Fruit fly (Drosophila melanogaster) whole organism, embryonic: ENCODE measurements around the gene Lipt2.
A peak's percentile ranks its signal among the peaks of the same experiment; 100 is the strongest.

Source experiments
- Ada2b ChIP-seq: fragments of 200-800 bp; sonication (Bioruptor generic); IDR thresholded peaks from 2 replicates; pipeline ENCODE4 v1.3.6; 2022; ENCODE audit warnings: missing biosample characterization, missing genetic modification characterization
- BEAF-32 ChIP-seq: fragments of 200-800 bp; sonication (Bioruptor generic); optimal IDR thresholded peaks from 3 replicates; lab custom pipeline; 2017; ENCODE audit warnings: missing biosample characterization, missing genetic modification characterization, mild to moderate bottlenecking, moderate library complexity, missing genetic modification reagents
- Bgb ChIP-seq: fragments of 200-800 bp; sonication (Bioruptor generic); IDR thresholded peaks from 2 replicates; pipeline ENCODE4 v1.3.6; 2022; ENCODE audit warnings: missing biosample characterization, missing genetic modification characterization; ENCODE audit not compliant: partially characterized antibody
- Blimp-1 ChIP-seq: fragments of 200-800 bp; sonication (Bioruptor generic); optimal IDR thresholded peaks from 3 replicates; lab custom pipeline; 2018; ENCODE audit warnings: missing biosample characterization, missing genetic modification characterization, mild to moderate bottlenecking, moderate library complexity, missing genetic modification reagents
- CG10543 ChIP-seq: fragments of 200-800 bp; sonication (Bioruptor generic); optimal IDR thresholded peaks from 3 replicates; lab custom pipeline; 2017; ENCODE audit warnings: missing biosample characterization, mild to moderate bottlenecking, missing genetic modification characterization, moderate library complexity
- CG11456 ChIP-seq: fragments of 200-800 bp; sonication (Bioruptor generic); IDR thresholded peaks from 3 replicates; pipeline ENCODE4 v1.3.6; 2022; ENCODE audit warnings: missing biosample characterization, missing genetic modification characterization
- CG11504 ChIP-seq: fragments of 200-800 bp; sonication (Bioruptor generic); optimal IDR thresholded peaks from 3 replicates; lab custom pipeline; 2019; ENCODE audit warnings: missing biosample characterization, mild to moderate bottlenecking, missing genetic modification characterization, moderate library complexity
- CG11695 ChIP-seq: fragments of 200-800 bp; sonication (Bioruptor generic); IDR thresholded peaks from 3 replicates; pipeline ENCODE4 v1.3.6; 2022; ENCODE audit warnings: missing biosample characterization, missing genetic modification characterization
- CG12769 ChIP-seq: fragments of 200-800 bp; sonication (Bioruptor generic); optimal IDR thresholded peaks from 2 replicates; lab custom pipeline; 2019; ENCODE audit warnings: missing biosample characterization, mild to moderate bottlenecking, missing genetic modification characterization, moderate library complexity
- CG15514 ChIP-seq: fragments of 200-800 bp; sonication (Bioruptor generic); optimal IDR thresholded peaks from 3 replicates; lab custom pipeline; 2017; ENCODE audit warnings: missing biosample characterization, missing genetic modification characterization, mild to moderate bottlenecking, moderate library complexity, missing genetic modification reagents
- CG15601 ChIP-seq: fragments of 200-800 bp; sonication (Bioruptor generic); optimal IDR thresholded peaks from 3 replicates; lab custom pipeline; 2019; ENCODE audit warnings: missing biosample characterization, mild to moderate bottlenecking, missing genetic modification characterization, moderate library complexity
- CG1602 ChIP-seq: fragments of 200-800 bp; sonication (Bioruptor generic); optimal IDR thresholded peaks from 3 replicates; lab custom pipeline; 2016; ENCODE audit warnings: missing biosample characterization, missing genetic modification characterization
- CG17359 ChIP-seq: fragments of 200-800 bp; sonication (Bioruptor generic); optimal IDR thresholded peaks from 3 replicates; lab custom pipeline; 2018; ENCODE audit warnings: missing biosample characterization, mild to moderate bottlenecking, missing genetic modification characterization, moderate library complexity
- CG1832 ChIP-seq: fragments of 200-800 bp; sonication (Bioruptor generic); optimal IDR thresholded peaks from 2 replicates; lab custom pipeline; 2017; ENCODE audit warnings: missing biosample characterization, mild to moderate bottlenecking, missing genetic modification characterization, inconsistent platforms
- CG3163 ChIP-seq: fragments of 200-800 bp; sonication (Bioruptor generic); optimal IDR thresholded peaks from 3 replicates; lab custom pipeline; 2016; ENCODE audit warnings: missing biosample characterization, missing genetic modification characterization
- CG42726 ChIP-seq: fragments of 200-800 bp; sonication (Bioruptor generic); IDR thresholded peaks from 2 replicates; pipeline ENCODE4 v1.3.6; 2022; ENCODE audit warnings: missing biosample characterization, missing genetic modification characterization; ENCODE audit not compliant: partially characterized antibody
- CG4424 ChIP-seq: fragments of 200-800 bp; sonication (Bioruptor generic); optimal IDR thresholded peaks from 3 replicates; lab custom pipeline; 2016; ENCODE audit warnings: missing biosample characterization, missing genetic modification characterization
- CG4730 ChIP-seq: fragments of 200-800 bp; sonication (Bioruptor generic); IDR thresholded peaks from 2 replicates; pipeline ENCODE4 v1.3.6; 2022; ENCODE audit warnings: missing biosample characterization, missing genetic modification characterization
- CG5180 ChIP-seq: fragments of 200-800 bp; sonication (Bioruptor generic); optimal IDR thresholded peaks from 3 replicates; lab custom pipeline; 2017; ENCODE audit warnings: missing biosample characterization, missing genetic modification characterization, mild to moderate bottlenecking, moderate library complexity, missing genetic modification reagents
- CG6689 ChIP-seq: fragments of 200-800 bp; sonication (Bioruptor generic); IDR thresholded peaks from 2 replicates; pipeline ENCODE4 v1.3.6; 2022; ENCODE audit warnings: missing biosample characterization, missing genetic modification characterization
- CG6765 ChIP-seq: fragments of 200-800 bp; sonication (Bioruptor generic); optimal IDR thresholded peaks from 3 replicates; lab custom pipeline; 2017; ENCODE audit warnings: missing biosample characterization, mild to moderate bottlenecking, missing genetic modification characterization
- CG8290 ChIP-seq, 3 experiments: fragments of 200-800 bp; sonication (Bioruptor generic); optimal IDR thresholded peaks; 2 replicates each; lab custom pipeline; 2016 to 2019; ENCODE audit warnings: missing biosample characterization in 3 of 3, missing genetic modification characterization in 3 of 3, mild to moderate bottlenecking in 2 of 3, moderate library complexity in 1 of 3
- Dfd ChIP-seq, 2 experiments: fragments of >200 bp; optimal IDR thresholded peaks; 2 replicates each; lab custom pipeline; 2017; ENCODE audit warnings: missing biosample characterization in 2 of 2, missing genetic modification characterization in 2 of 2
- H15 ChIP-seq: fragments of 200-800 bp; sonication (Bioruptor generic); IDR thresholded peaks from 3 replicates; pipeline ENCODE4 v1.3.6; 2022; ENCODE audit warnings: missing biosample characterization, missing genetic modification characterization
- Hmx ChIP-seq: fragments of 200-800 bp; sonication (Bioruptor generic); optimal IDR thresholded peaks from 2 replicates; lab custom pipeline; 2016; ENCODE audit warnings: missing biosample characterization, missing genetic modification characterization
- Mes4 ChIP-seq: fragments of 200-800 bp; sonication (Bioruptor generic); optimal IDR thresholded peaks from 2 replicates; lab custom pipeline; 2016; ENCODE audit warnings: missing biosample characterization, missing genetic modification characterization
- Myb ChIP-seq: fragments of 200-800 bp; sonication (Bioruptor generic); optimal IDR thresholded peaks from 2 replicates; lab custom pipeline; 2016; ENCODE audit warnings: missing biosample characterization, missing genetic modification characterization
- Pdp1 ChIP-seq, 2 experiments: fragments of 200-800 bp; sonication (Bioruptor generic); optimal IDR thresholded peaks; 3 replicates each; lab custom pipeline; 2016; ENCODE audit warnings: missing biosample characterization in 2 of 2, missing genetic modification characterization in 2 of 2, mild to moderate bottlenecking in 1 of 2, moderate library complexity in 1 of 2
- Trl ChIP-seq, 3 experiments: fragments of >200 bp in 2 of 3; fragments of 200-800 bp in 1 of 3; sonication (Bioruptor generic) in 1 of 3; optimal IDR thresholded peaks; 2 replicates in 1 of 3; 3 replicates in 2 of 3; lab custom pipeline; 2016 to 2017; ENCODE audit warnings: missing biosample characterization in 1 of 3, missing genetic modification characterization in 1 of 3
- amos ChIP-seq: fragments of 200-800 bp; sonication (Bioruptor generic); IDR thresholded peaks from 2 replicates; pipeline ENCODE4 v1.3.6; 2022; ENCODE audit warnings: missing biosample characterization, missing genetic modification characterization; ENCODE audit not compliant: partially characterized antibody
- cg ChIP-seq: fragments of 200-800 bp; sonication (Bioruptor generic); optimal IDR thresholded peaks from 3 replicates; lab custom pipeline; 2019; ENCODE audit warnings: missing biosample characterization, mild to moderate bottlenecking, missing genetic modification characterization, moderate library complexity
- dmrt99B ChIP-seq: fragments of 200-800 bp; sonication (Bioruptor generic); optimal IDR thresholded peaks from 2 replicates; lab custom pipeline; 2018; ENCODE audit warnings: missing biosample characterization, mild to moderate bottlenecking, missing genetic modification characterization, moderate library complexity
- dpn ChIP-seq, 2 experiments: fragments of 200-800 bp; sonication (Bioruptor generic); optimal IDR thresholded peaks; 3 replicates each; lab custom pipeline; 2016; ENCODE audit warnings: missing biosample characterization in 2 of 2, missing genetic modification characterization in 2 of 2
- gfzf ChIP-seq: fragments of 200-800 bp; sonication (Bioruptor generic); optimal IDR thresholded peaks from 2 replicates; lab custom pipeline; 2016; ENCODE audit warnings: missing biosample characterization, mild to moderate bottlenecking, missing genetic modification characterization, moderate library complexity
- hb ChIP-seq: fragments of 200-800 bp; sonication (Bioruptor generic); IDR thresholded peaks from 3 replicates; pipeline ENCODE4 v1.3.6; 2022; ENCODE audit warnings: missing biosample characterization, missing genetic modification characterization; ENCODE audit not compliant: partially characterized antibody
- hkb ChIP-seq, 2 experiments: fragments of 200-800 bp in 1 of 2; fragments of >200 bp in 1 of 2; sonication (Bioruptor generic) in 1 of 2; IDR thresholded peaks in 1 of 2; optimal IDR thresholded peaks in 1 of 2; 2 replicates each; pipeline versions ENCODE4 v1.3.6 to Lab custom; 2017 to 2022; ENCODE audit warnings: missing biosample characterization in 1 of 2, missing genetic modification characterization in 1 of 2
- insv ChIP-seq, 2 experiments: fragments of 200-800 bp; sonication (Bioruptor generic); optimal IDR thresholded peaks; 3 replicates each; lab custom pipeline; 2016 to 2018; ENCODE audit warnings: missing biosample characterization in 2 of 2, missing genetic modification characterization in 2 of 2
- inv ChIP-seq: fragments of 200-800 bp; sonication (Bioruptor generic); IDR thresholded peaks from 2 replicates; pipeline ENCODE4 v1.3.6; 2022; ENCODE audit warnings: missing biosample characterization, missing genetic modification characterization; ENCODE audit not compliant: partially characterized antibody
- knrl ChIP-seq: fragments of 200-800 bp; sonication (Bioruptor generic); IDR thresholded peaks from 3 replicates; pipeline ENCODE4 v1.3.6; 2022; ENCODE audit warnings: missing biosample characterization, missing genetic modification characterization; ENCODE audit not compliant: partially characterized antibody
- mam ChIP-seq: fragments of 200-800 bp; sonication (Bioruptor generic); optimal IDR thresholded peaks from 3 replicates; lab custom pipeline; 2016; ENCODE audit warnings: missing biosample characterization, missing genetic modification characterization
- nerfin-1 ChIP-seq: fragments of 200-800 bp; sonication (Bioruptor generic); optimal IDR thresholded peaks from 3 replicates; lab custom pipeline; 2019; ENCODE audit warnings: missing biosample characterization, mild to moderate bottlenecking, missing genetic modification characterization, moderate library complexity
- phol ChIP-seq: fragments of 200-800 bp; sonication (Bioruptor generic); optimal IDR thresholded peaks from 3 replicates; lab custom pipeline; 2018; ENCODE audit warnings: missing biosample characterization, mild to moderate bottlenecking, missing genetic modification characterization, moderate library complexity
- pzg ChIP-seq: fragments of 200-800 bp; sonication (Bioruptor generic); optimal IDR thresholded peaks from 3 replicates; lab custom pipeline; 2018; ENCODE audit warnings: missing biosample characterization, mild to moderate bottlenecking, missing genetic modification characterization, moderate library complexity
- sens ChIP-seq: fragments of 200-800 bp; sonication (Bioruptor generic); peaks from one replicate; lab custom pipeline; 2016; ENCODE audit warnings: missing biosample characterization, missing genetic modification characterization
- sna ChIP-seq: fragments of 200-800 bp; sonication (Bioruptor generic); IDR thresholded peaks from 2 replicates; pipeline ENCODE4 v1.3.6; 2022; ENCODE audit warnings: missing biosample characterization, missing genetic modification characterization; ENCODE audit not compliant: partially characterized antibody
- tin ChIP-seq: fragments of 200-800 bp; sonication (Bioruptor generic); optimal IDR thresholded peaks from 3 replicates; lab custom pipeline; 2016; ENCODE audit warnings: missing biosample characterization, missing genetic modification characterization
- toy ChIP-seq: fragments of 200-800 bp; sonication (Bioruptor generic); IDR thresholded peaks from 2 replicates; pipeline ENCODE4 v1.3.6; 2022; ENCODE audit warnings: missing biosample characterization, missing genetic modification characterization

Gene Lipt2

DNA sequence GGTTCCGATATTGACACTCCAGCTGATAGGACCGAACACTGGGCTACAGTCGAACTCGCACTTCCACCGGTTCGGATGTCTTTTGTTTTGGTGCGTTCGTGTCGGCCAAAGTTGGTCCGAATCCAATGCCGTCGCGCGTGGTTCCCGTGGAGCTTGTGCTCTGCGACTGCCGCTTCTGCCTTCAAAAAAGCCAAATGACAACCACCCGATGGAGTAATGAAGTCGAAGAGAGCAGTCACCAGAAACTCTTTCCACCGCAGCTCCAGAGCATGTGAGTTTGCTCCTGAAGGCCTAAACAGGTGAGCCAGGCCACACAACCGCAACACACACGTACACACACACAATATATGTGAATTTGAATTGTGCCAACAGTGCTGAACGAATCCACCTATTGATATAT is 43.0 kb downstream of the Lipt2 start, which contains the start of gene CG34112 (continued):
- TF ChIP-seq Blimp-1 (GFP tag; lab: Kevin White, UChicago) = no peak
- peak; percentile 83 for TF ChIP-seq CG5180 (GFP tag; lab: Kevin White, UChicago)
- no peak for TF ChIP-seq hkb (optimal IDR thresholded peaks at IDR 0.05; lab: Kevin White, UChicago)
- TF ChIP-seq hkb (GFP tag; IDR thresholded peaks at IDR 0.05; lab: Robert Waterston, UW) = 0 out of 2 replicates have a peak, but pooled peaks have one; percentile 13
- no peak for TF ChIP-seq Dfd (GFP tag; optimal IDR thresholded peaks at IDR 0.05; lab: Kevin White, UChicago)
- TF ChIP-seq CG11504 (tag; lab: Kevin White, UChicago) = no peak
- TF ChIP-seq CG8290 (GFP tag; optimal IDR thresholded peaks at IDR 0.05; lab: Kevin White, UChicago) = no peak
- TF ChIP-seq CG8290 (tag; optimal IDR thresholded peaks at IDR 0.05; lab: Kevin White, UChicago) = peak in 1 of 2 experiments; percentile 33
- no peak for TF ChIP-seq CG42726
- TF ChIP-seq CG10543 (GFP tag; lab: Kevin White, UChicago) = no peak
- peak; percentile 1 for TF ChIP-seq CG17359 (tag; lab: Kevin White, UChicago)
- TF ChIP-seq Hmx = no peak
- peak; percentile 88 for TF ChIP-seq CG12769 (tag; lab: Kevin White, UChicago)
- peak; percentile 24 for TF ChIP-seq CG15514 (GFP tag; lab: Kevin White, UChicago)
- no peak for TF ChIP-seq Mes4
- no peak for TF ChIP-seq Ada2b (GFP tag; lab: Robert Waterston, UW)
- TF ChIP-seq CG3163 (GFP tag; lab: Kevin White, UChicago) = peak; percentile 17
- TF ChIP-seq Pdp1 (GFP tag; optimal IDR thresholded peaks at IDR 0.05; lab: Kevin White, UChicago) = no peak
- no peak for TF ChIP-seq CG1832
- peak; percentile 32 for TF ChIP-seq cg (GFP tag; lab: Kevin White, UChicago)
- TF ChIP-seq insv (GFP tag; optimal IDR thresholded peaks at IDR 0.05; lab: Kevin White, UChicago) = no peak
- TF ChIP-seq CG4730 (GFP tag; lab: Robert Waterston, UW) = no peak
- TF ChIP-seq dmrt99B (tag; lab: Kevin White, UChicago) = no peak
- peak in 1 of 2 experiments; percentile 6 for TF ChIP-seq Trl (optimal IDR thresholded peaks at IDR 0.05; lab: Kevin White, UChicago)
- TF ChIP-seq Trl (GFP tag; optimal IDR thresholded peaks at IDR 0.05; lab: Kevin White, UChicago) = no peak
- TF ChIP-seq dpn (GFP tag; optimal IDR thresholded peaks at IDR 0.05; lab: Kevin White, UChicago) = no peak

DNA sequence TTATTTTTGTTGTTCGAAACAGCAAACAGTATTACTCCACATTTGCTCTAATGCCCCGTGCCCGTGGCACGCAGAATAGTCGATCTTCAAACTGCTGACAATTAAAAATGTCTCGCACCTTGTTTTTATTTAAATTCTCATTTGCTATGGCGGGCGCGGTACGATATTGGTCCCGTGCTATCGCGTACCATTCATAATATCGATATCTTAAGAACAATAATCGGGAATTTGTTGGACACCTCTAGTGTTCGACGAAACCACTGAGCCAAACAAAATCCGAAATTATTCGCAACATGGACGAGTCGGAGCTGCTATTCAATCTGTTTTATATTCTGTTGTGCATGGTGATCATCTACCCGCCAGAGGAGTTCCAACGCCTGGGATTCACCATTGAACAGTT is 47.0 kb downstream of the Lipt2 start, which contains the start of gene CG14646:
TSS of gene CG14646 (plus strand) at position 234 of the 400 bp plus-strand sequence.
- no peak for TF ChIP-seq CG15601 (tag; lab: Kevin White, UChicago)
- peak; percentile 79 for TF ChIP-seq CG5180 (GFP tag; lab: Kevin White, UChicago)
- no peak for TF ChIP-seq toy (GFP tag; lab: Robert Waterston, UW)
- TF ChIP-seq CG1602 = no peak
- no peak for TF ChIP-seq CG6765 (GFP tag; lab: Kevin White, UChicago)
- TF ChIP-seq mam (GFP tag; lab: Kevin White, UChicago) = no peak
- TF ChIP-seq amos (GFP tag; lab: Robert Waterston, UW) = peak; percentile 92
- no peak for TF ChIP-seq CG6689 (GFP tag; lab: Robert Waterston, UW)
- TF ChIP-seq knrl = peak; percentile 73; the same call in 2 of the 3 replicates
- TF ChIP-seq pzg (GFP tag; lab: Kevin White, UChicago) = peak; percentile 69
- no peak for TF ChIP-seq H15
- TF ChIP-seq BEAF-32 = peak; percentile 84
- TF ChIP-seq sna = peak; percentile 78
- TF ChIP-seq hb (GFP tag; lab: Robert Waterston, UW) = peak; percentile 78
- peak; percentile 13 for TF ChIP-seq sens (GFP tag; lab: Kevin White, UChicago)
- peak; percentile 65 for TF ChIP-seq inv
- TF ChIP-seq Myb (GFP tag; lab: Kevin White, UChicago) = peak; percentile 15
- TF ChIP-seq CG4424 (GFP tag; lab: Kevin White, UChicago) = no peak
- peak; percentile 5 for TF ChIP-seq gfzf (GFP tag; lab: Kevin White, UChicago)
- peak; percentile 80 for TF ChIP-seq CG11695 (GFP tag; lab: Robert Waterston, UW)
- TF ChIP-seq tin (GFP tag; lab: Kevin White, UChicago) = no peak
- TF ChIP-seq nerfin-1 (tag; lab: Kevin White, UChicago) = no peak
- no peak for TF ChIP-seq CG10543 (GFP tag; lab: Kevin White, UChicago)
- TF ChIP-seq CG11456 (GFP tag; lab: Robert Waterston, UW) = no peak
- peak; percentile 89 for TF ChIP-seq Bgb
- TF ChIP-seq phol (tag; lab: Kevin White, UChicago) = peak; percentile 29
